Fruit fly (Drosophila melanogaster): Measurements from ENCODE around the gene CG7800.

Gene CG7800

DNA sequence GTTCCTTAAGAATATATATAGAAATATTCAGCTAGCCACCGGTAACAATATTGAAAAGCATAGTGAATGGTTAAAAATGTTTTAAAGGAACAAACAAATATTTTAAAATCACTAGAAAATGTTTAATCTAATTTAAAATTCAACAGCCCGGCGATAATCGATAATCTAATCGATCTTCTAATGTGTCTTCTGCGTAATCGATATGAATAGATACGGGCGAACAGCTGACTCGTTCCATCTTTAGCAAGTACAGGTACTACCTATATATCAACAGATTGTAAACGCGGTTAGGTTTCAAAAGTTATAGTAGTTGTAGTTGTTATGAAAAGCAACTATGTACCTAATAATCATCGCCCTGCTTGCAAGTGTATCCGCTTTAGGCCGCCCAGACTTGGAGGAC lies at the start of gene CG7800:
Gene CG7800 (plus strand): TSS at position 231 of the 400 bp plus-strand sequence.
- TF ChIP-seq CG17801 (GFP tag; optimal IDR thresholded peaks at IDR 0.05; ENCODE audit: partially characterized antibody): no peak

DNA sequence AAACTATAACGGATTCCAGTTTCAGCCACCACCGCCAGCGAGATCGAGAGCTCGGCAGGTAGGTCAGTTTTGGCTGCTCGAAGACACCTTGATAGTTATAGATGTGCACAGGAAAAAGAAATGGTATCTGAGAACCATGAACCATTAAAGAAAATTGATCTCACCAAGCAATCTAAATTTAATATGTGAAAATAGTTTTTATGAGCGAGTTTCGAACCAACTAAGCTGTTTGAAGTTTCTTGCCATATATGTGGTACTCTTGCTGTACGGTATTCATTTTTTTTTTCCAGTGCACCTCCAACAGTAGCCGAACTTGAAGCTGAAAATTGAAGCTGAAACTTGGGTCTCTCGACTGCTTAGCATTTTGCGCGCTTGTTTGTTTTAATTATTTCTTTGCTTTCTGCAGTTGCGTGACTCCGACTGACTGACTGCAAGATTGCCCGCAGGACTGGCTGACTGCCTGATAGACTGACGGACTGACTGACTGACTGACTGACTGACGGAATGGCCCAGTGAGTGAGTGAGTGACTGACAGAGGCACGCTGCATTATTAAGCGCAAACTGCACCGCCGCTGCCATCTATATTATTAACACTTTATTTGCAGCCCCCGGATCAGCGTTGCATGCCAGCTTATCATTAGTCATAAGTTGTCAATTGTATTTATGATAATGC lies 46.1 kb upstream of the CG7800 start:
- no peak for TF ChIP-seq CG17801 (GFP tag; optimal IDR thresholded peaks at IDR 0.05; ENCODE audit: partially characterized antibody)

DNA sequence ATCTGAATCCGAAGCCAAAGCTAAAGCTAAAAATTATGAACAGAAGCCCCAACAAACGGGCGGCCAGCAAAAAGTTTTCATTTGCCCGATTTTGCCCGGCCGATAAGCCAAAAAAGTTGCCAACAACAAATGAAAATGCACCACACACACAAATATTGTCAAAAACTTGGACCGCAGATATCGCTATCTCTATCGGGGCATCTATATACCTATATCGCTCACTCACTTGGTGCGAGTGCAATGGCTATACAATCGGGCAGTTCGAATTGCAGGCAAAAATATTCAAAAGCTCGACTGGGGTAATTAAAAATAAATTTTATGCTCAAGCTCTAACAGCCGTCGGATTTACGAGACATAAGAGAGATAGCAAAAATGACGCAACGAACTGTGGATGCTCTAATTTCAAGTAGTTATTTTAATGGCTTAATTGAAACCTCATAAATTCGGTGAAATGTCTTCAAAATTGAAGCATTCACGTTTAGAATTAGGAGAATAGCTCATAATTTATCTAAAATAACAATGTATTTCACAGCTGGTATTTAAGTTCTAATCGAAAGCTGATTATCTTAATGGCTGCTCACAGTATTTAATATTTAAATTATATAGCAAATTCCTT lies 41.6 kb upstream of the CG7800 start:
- TF ChIP-seq CG17801 (GFP tag; optimal IDR thresholded peaks at IDR 0.05; ENCODE audit: partially characterized antibody): no peak

DNA sequence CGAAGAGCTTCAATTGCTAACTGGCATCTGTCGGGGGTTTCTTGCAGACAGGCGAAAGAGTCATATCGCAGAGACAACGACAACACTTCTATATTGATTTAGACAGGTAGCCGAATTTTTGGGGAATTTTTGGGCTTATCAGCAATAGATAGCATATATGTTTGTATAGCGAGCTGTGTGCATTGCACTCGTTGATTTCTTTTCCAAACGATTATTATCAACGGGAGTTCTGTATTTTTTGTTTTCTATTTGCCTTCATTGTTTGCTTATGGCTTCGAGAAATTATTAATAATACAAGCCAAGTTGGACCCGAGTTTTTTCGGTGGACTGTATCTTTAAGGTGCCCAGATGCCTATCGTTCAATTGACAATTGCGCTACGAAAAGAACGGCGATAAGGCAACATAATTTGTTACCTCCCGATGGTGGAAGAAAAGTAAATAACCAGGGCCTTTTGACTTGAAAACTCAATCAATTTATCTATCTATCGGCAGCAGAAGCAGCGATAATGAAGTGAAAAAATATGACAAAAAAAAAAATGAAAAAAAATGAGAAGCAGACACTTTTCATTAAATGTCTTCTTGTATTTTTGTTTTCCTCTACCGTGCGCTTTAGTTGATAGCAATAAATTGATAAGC lies 37.3 kb upstream of the CG7800 start:
- TF ChIP-seq CG17801 (GFP tag; optimal IDR thresholded peaks at IDR 0.05; ENCODE audit: partially characterized antibody): no peak

DNA sequence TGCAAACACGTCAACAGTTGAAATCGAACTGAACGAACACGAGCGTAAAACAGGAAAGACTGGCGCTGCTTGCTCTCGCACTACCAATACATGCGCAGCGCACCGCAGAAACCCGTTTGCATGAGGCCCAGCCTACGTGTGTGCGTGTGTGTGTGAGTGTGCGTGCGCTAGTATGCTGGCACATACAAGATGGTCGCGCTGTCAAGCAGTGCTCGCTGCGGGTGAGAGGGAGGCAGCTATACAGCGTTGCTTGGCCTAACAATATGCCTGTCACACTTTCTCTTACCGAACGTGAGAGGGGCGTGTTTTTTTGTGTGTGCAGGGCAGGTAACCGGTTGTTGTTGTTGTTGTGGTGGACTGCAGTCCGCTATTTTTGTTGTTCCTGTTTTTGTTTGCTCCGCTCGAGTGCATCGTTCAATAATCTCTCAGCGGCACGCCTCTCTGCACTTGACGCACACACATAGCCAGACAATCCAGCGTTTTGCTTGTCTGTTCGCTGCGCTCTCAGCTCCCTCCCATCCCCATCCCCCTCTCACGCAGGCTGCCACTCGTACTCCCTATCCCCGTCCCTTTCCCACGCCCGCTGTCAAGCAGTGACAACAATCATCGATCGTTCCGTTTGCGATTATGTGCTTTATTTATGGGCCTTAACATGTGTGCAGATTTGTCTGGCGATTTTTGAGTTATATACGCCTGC lies 36.2 kb upstream of the CG7800 start, which contains the start of gene grn:
Gene grn (minus strand): TSS at position 33 of the 697 bp plus-strand sequence.
- TF ChIP-seq CG17801 (GFP tag; optimal IDR thresholded peaks at IDR 0.05; ENCODE audit: partially characterized antibody): no peak

DNA sequence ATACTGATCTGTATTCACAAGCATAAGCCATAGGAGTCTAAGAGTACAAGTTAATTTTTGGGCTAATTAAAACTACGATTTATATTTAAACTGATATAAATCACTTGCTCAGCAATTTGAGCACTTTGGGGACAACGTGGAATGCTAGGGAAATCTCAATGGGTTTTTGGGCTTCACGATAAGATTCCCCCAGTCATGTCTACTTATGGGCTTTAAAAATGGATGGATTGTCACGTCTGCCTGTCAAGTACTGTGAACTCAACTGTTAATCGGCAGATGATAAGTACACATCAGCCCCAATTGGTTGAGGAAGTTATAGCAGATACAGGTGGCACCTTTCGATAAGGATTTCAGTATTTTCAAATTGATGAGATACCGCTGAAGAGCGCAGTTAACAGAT lies 34.3 kb upstream of the CG7800 start:
- no peak for TF ChIP-seq CG17801 (GFP tag; optimal IDR thresholded peaks at IDR 0.05; ENCODE audit: partially characterized antibody)

DNA sequence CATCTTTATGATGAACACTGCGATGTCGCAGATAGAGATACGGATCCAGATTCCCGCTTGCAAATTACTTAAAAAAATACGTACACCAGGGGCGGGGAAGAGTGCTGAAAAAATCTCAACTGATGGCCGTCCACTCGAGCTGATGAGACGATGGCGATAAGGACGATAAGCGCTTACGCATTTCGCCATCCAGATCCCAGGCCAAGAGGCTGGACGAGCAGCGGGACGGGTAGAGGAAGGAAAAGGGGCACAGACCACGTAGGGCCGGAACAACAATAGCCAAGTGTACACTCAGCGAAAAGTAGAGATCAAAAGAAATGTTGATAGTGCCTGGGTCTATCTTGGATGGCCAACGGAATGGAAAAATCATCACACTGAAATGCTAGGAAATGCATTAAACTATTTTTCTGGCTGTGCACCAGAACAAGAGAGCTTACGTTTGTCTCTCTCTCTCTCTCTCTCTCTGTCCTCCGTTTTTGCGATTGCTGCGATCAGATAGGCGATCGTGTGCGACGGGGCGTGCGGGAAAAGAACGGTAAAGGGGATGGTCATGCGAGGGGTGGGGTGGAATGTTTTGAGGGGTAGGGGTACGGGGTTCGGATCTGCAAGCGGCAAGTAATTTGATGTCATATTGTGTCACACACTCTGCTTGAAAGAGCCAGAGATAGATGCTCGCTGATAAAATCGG lies 30.2 kb upstream of the CG7800 start:
- no peak for TF ChIP-seq CG17801 (GFP tag; optimal IDR thresholded peaks at IDR 0.05; ENCODE audit: partially characterized antibody)

DNA sequence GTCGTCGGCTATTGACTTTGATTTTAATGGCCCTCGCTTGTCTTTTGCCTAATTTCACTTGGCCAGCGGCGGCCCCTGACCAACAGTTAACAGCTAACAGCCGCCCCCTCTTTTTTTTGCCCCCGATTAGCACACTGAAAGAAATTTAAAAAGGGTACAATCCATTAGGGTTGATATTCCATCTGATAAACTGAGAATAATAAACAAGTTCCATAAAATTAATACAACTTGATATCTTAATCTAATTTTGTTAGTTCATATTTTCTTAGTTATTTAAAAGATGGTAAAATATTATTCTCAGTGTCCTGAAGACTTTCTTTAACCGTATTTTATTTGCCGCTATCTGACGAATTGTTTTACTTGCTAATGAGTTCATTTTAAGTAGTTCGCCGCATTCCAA lies 28.3 kb upstream of the CG7800 start:
- no peak for TF ChIP-seq CG17801 (GFP tag; optimal IDR thresholded peaks at IDR 0.05; ENCODE audit: partially characterized antibody)

DNA sequence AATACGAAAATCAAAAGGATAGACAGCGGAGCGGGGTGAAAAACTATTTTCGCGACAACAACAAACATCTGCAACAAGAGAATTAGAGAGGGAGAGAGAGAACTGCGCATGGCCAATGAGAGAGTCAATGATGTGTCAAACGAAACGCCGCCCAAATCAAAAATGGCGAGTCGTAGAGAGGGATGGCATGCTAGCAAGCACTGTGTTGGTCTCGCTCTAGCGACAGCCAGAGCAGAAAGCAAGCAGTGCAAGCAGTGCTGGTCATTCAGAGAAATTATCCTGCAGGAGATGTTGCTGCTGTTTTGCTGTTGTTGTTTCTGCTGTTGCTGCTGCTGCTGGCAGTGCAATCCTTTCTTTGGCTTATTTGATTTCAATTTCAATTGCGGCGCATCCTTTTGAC lies 26.9 kb upstream of the CG7800 start:
- no peak for TF ChIP-seq CG17801 (GFP tag; optimal IDR thresholded peaks at IDR 0.05; ENCODE audit: partially characterized antibody)

DNA sequence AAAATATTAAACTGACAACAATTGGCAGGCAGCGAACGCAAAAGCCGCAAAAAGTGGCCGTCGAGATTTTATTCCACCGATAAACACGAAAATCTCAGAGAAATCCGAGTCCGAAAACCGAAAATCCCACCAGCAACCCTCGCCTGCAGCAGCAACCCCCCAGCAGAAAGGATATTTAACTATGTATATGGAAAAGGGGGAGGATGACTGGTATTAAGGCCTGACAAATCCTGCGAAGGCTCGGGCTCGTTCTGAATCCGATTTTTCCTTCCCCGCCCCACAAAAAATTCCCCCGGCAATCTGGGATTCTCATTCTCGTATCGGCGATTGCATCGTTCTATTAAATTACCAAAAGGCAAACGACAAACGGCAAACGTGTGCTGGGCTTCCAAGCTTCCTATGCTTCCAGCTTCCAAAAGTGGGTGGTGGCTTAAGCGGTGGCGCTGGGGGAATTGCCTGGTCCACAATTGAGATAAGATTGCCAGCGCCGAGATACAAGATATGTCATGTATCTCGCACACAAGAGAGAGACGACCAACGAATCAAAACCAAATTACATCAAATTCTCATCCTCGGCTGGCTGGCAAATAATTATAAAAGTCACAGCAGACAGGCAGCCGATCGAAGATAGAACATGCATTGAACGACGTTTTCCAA lies 25.4 kb upstream of the CG7800 start:
- TF ChIP-seq CG17801 (GFP tag; optimal IDR thresholded peaks at IDR 0.05; ENCODE audit: partially characterized antibody): no peak

DNA sequence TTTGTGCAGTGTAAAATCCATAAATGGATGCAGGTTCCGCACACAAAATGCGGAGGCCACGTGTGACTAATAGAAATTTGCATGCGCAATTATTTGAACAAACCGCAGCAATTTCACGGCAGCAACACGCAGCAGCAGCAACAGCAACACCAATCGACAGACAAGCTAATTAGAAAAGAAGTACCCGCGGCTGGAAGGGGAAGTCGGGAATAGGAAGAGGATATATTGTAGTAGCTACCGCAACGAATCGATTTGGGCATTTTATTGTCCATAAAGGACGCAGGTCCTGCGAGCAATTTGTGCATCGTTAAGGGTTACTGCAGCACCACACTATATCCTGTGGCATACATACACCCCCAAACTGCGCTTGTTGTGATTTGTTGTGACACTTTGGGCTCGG lies 24.6 kb upstream of the CG7800 start:
- no peak for TF ChIP-seq CG17801 (GFP tag; optimal IDR thresholded peaks at IDR 0.05; ENCODE audit: partially characterized antibody)

DNA sequence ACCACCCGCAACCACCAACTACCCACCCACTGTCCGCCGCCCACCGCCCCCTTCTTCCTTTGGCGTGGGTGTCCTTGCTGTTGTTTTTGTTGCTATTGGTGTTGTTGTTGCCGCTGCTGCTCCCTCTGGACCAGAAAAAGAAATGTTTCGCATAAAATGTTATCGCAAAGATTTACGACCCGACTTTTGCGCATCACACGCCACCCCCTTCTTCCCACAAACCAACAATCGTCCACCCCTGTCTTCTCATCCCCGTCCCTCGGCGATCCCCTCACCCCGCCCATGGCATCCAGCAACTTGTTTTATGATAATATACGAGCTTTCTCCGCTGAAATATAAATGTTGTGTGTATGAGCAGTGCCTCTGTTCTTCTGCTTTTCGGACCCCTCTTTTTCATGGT lies 22.7 kb upstream of the CG7800 start:
- no peak for TF ChIP-seq CG17801 (GFP tag; optimal IDR thresholded peaks at IDR 0.05; ENCODE audit: partially characterized antibody)

DNA sequence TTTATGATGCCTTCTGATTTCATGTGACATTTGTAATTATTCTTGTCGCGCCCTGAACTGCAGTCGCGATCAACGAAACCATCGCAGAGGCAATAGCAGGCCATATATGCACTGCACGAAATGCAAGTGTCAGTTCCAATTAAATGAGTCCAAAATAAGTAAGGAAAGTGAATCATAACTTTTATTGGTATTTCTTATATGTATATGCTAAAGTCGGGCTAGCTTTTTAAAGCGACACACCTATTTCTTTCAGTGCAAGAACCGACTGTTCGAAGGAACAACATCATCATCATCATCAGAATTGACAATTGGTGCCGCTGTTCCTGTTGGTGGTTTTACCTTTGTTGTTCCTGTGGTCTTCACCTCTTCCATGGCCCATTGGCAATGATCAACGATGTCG lies 20.6 kb upstream of the CG7800 start:
- no peak for TF ChIP-seq CG17801 (GFP tag; optimal IDR thresholded peaks at IDR 0.05; ENCODE audit: partially characterized antibody)

DNA sequence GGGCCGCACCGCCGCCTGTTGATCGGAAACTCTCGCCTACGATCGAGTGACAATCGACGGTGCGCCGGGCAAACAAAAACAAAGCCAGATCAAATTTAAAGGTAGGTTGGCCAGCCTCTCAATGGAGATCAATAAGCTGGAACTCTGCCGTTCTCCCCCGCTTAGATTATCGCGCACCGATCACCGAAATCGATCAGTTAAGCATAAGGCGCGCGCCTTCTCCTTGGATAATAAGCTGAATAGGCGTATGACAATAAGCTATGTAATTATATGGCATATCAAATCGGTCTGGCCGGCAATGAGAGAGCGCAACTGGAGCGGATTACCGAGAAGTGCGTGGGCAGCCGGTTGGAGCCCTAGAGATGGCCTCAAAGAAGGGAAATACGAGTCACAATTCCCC lies 19.4 kb upstream of the CG7800 start:
- no peak for TF ChIP-seq CG17801 (GFP tag; optimal IDR thresholded peaks at IDR 0.05; ENCODE audit: partially characterized antibody)

DNA sequence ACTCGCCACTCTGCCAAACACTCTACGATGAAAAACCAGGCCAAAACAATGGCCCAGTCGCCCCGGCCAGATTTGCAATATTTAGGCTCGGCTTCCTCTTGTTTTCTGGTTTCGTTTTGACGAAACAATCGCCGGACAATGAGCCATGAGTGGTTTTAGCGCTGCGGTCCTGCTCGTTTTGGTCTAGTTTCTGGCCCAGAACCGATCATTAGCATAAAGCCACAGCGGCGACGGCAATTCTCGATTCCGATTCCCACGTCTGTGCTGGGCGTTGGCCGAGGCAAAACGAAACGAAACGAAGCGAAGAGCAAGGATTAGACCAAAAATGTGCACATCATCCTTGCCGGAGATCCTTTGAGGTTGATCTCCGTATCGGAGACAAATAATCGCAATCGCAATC lies 14.4 kb upstream of the CG7800 start:
- TF ChIP-seq CG17801 (GFP tag; optimal IDR thresholded peaks at IDR 0.05; ENCODE audit: partially characterized antibody): no peak
